Fruit fly (Drosophila melanogaster) whole organism, embryonic: ENCODE results near the gene CG42404.

ENCODE experiments used
- C15 ChIP-seq: fragments of 200-800 bp; sonication (Bioruptor generic); IDR thresholded peaks from 3 replicates; pipeline ENCODE4 v1.3.6; 2022; ENCODE audit warnings: missing biosample characterization, missing genetic modification characterization
- CG10654 ChIP-seq: fragments of 200-800 bp; sonication (Bioruptor generic); optimal IDR thresholded peaks from 2 replicates; lab custom pipeline; 2016; ENCODE audit warnings: missing biosample characterization, missing genetic modification characterization
- CG10959 ChIP-seq: fragments of 200-800 bp; sonication (Bioruptor generic); IDR thresholded peaks from 2 replicates; pipeline ENCODE4 v1.3.6; 2022; ENCODE audit warnings: missing biosample characterization, missing genetic modification characterization
- CG10979 ChIP-seq: fragments of 200-800 bp; sonication (Bioruptor generic); optimal IDR thresholded peaks from 2 replicates; lab custom pipeline; 2018; ENCODE audit warnings: missing biosample characterization, mild to moderate bottlenecking, missing genetic modification characterization, moderate library complexity
- CG11560 ChIP-seq: fragments of 200-800 bp; sonication (Bioruptor generic); IDR thresholded peaks from 3 replicates; pipeline ENCODE4 v1.3.6; 2022; ENCODE audit warnings: missing biosample characterization, missing genetic modification characterization
- CG15269 ChIP-seq: fragments of 200-800 bp; sonication (Bioruptor generic); optimal IDR thresholded peaks from 2 replicates; lab custom pipeline; 2018; ENCODE audit warnings: missing biosample characterization, mild to moderate bottlenecking, missing genetic modification characterization, moderate library complexity
- CG15696 ChIP-seq: fragments of 200-800 bp; sonication (Bioruptor generic); optimal IDR thresholded peaks from 2 replicates; lab custom pipeline; 2019; ENCODE audit warnings: missing biosample characterization, mild to moderate bottlenecking, missing genetic modification characterization, moderate library complexity
- CG16863 ChIP-seq: fragments of 200-800 bp; sonication (Bioruptor generic); optimal IDR thresholded peaks from 3 replicates; lab custom pipeline; 2016; ENCODE audit warnings: missing biosample characterization, missing genetic modification characterization
- CG17829 ChIP-seq: fragments of 200-800 bp; optimal IDR thresholded peaks from 2 replicates; lab custom pipeline; 2019; ENCODE audit warnings: missing biosample characterization, mild to moderate bottlenecking, missing genetic modification characterization, moderate library complexity
- CG2116 ChIP-seq: fragments of 200-800 bp; sonication (Bioruptor generic); optimal IDR thresholded peaks from 3 replicates; lab custom pipeline; 2018; ENCODE audit warnings: missing biosample characterization, mild to moderate bottlenecking, missing genetic modification characterization
- CG2199 ChIP-seq: fragments of 200-800 bp; sonication (Bioruptor generic); IDR thresholded peaks from 3 replicates; pipeline ENCODE4 v1.3.6; 2022; ENCODE audit warnings: missing biosample characterization, missing genetic modification characterization
- CG43689 ChIP-seq: fragments of 200-800 bp; sonication (Bioruptor generic); IDR thresholded peaks from 2 replicates; pipeline ENCODE4 v1.3.6; 2022; ENCODE audit warnings: missing biosample characterization, missing genetic modification characterization
- CG4854 ChIP-seq: fragments of 200-800 bp; sonication (Bioruptor generic); optimal IDR thresholded peaks from 2 replicates; lab custom pipeline; 2016; ENCODE audit warnings: missing biosample characterization, missing genetic modification characterization, inconsistent platforms
- CG6854 ChIP-seq: fragments of 200-800 bp; sonication (Bioruptor generic); optimal IDR thresholded peaks from 3 replicates; lab custom pipeline; 2017; ENCODE audit warnings: missing biosample characterization, mild to moderate bottlenecking, missing genetic modification characterization
- CG7372 ChIP-seq: fragments of 200-800 bp; sonication (Bioruptor generic); IDR thresholded peaks from 2 replicates; pipeline ENCODE4 v1.3.6; 2022; ENCODE audit warnings: missing biosample characterization, missing genetic modification characterization
- CG7745 ChIP-seq: fragments of 200-800 bp; sonication (Bioruptor generic); optimal IDR thresholded peaks from 2 replicates; lab custom pipeline; 2018; ENCODE audit warnings: missing biosample characterization, mild to moderate bottlenecking, missing genetic modification characterization, moderate library complexity
- CG7928 ChIP-seq: fragments of 200-800 bp; sonication (Bioruptor generic); optimal IDR thresholded peaks from 2 replicates; lab custom pipeline; 2017; ENCODE audit warnings: missing biosample characterization, mild to moderate bottlenecking, missing genetic modification characterization
- CG8944 ChIP-seq: fragments of 200-800 bp; sonication (Bioruptor generic); optimal IDR thresholded peaks from 3 replicates; lab custom pipeline; 2016; ENCODE audit warnings: missing biosample characterization, missing genetic modification characterization
- CG9727 ChIP-seq: fragments of 200-800 bp; sonication (Bioruptor generic); optimal IDR thresholded peaks from 3 replicates; lab custom pipeline; 2017; ENCODE audit warnings: missing biosample characterization, mild to moderate bottlenecking, missing genetic modification characterization
- Dek ChIP-seq: fragments of 200-800 bp; sonication (Bioruptor generic); optimal IDR thresholded peaks from 3 replicates; lab custom pipeline; 2019; ENCODE audit warnings: missing biosample characterization, mild to moderate bottlenecking, missing genetic modification characterization, moderate library complexity
- Drgx ChIP-seq: fragments of 200-800 bp; sonication (Bioruptor generic); IDR thresholded peaks from 2 replicates; pipeline ENCODE4 v1.3.6; 2022; ENCODE audit warnings: missing biosample characterization, missing genetic modification characterization
- E2f1 ChIP-seq: fragments of 200-800 bp; sonication (Bioruptor generic); IDR thresholded peaks from 2 replicates; pipeline ENCODE4 v1.3.6; 2022; ENCODE audit warnings: missing biosample characterization, missing genetic modification characterization
- HmgZ ChIP-seq: fragments of 200-800 bp; sonication (Bioruptor generic); optimal IDR thresholded peaks from 2 replicates; lab custom pipeline; 2018; ENCODE audit warnings: missing biosample characterization, mild to moderate bottlenecking, missing genetic modification characterization
- Jarid2 ChIP-seq: fragments of 200-800 bp; sonication (Bioruptor generic); optimal IDR thresholded peaks from 3 replicates; lab custom pipeline; 2017; ENCODE audit warnings: mild to moderate bottlenecking, missing biosample characterization, missing genetic modification reagents, missing genetic modification characterization
- MBD-R2 ChIP-seq: fragments of 200-800 bp; sonication (Bioruptor generic); IDR thresholded peaks from 2 replicates; pipeline ENCODE4 v1.3.6; 2022; ENCODE audit warnings: missing biosample characterization, missing genetic modification characterization
- NC2β ChIP-seq: fragments of 200-800 bp; sonication (Bioruptor generic); optimal IDR thresholded peaks from 2 replicates; lab custom pipeline; 2016; ENCODE audit warnings: missing biosample characterization, missing genetic modification characterization
- NK7.1 ChIP-seq: fragments of 200-800 bp; sonication (Bioruptor generic); optimal IDR thresholded peaks from 3 replicates; lab custom pipeline; 2016; ENCODE audit warnings: missing biosample characterization, missing genetic modification characterization
- TFAM ChIP-seq: fragments of 200-800 bp; sonication (Bioruptor generic); optimal IDR thresholded peaks from 2 replicates; lab custom pipeline; 2017; ENCODE audit warnings: missing biosample characterization, missing genetic modification characterization, inconsistent platforms
- ac ChIP-seq: fragments of 200-800 bp; sonication (Bioruptor generic); optimal IDR thresholded peaks from 3 replicates; lab custom pipeline; 2017; ENCODE audit warnings: missing biosample characterization, mild to moderate bottlenecking, missing genetic modification characterization
- aop ChIP-seq: fragments of 200-800 bp; sonication (Bioruptor generic); IDR thresholded peaks from 2 replicates; pipeline ENCODE4 v1.3.6; 2022; ENCODE audit warnings: missing biosample characterization, missing genetic modification characterization
- ara ChIP-seq: fragments of 200-800 bp; sonication (Bioruptor generic); IDR thresholded peaks from 2 replicates; pipeline ENCODE4 v1.3.6; 2022; ENCODE audit warnings: missing biosample characterization, missing genetic modification characterization
- ash1 ChIP-seq: fragments of 200-800 bp; sonication (Bioruptor generic); optimal IDR thresholded peaks from 2 replicates; lab custom pipeline; 2018; ENCODE audit warnings: missing biosample characterization, mild to moderate bottlenecking, missing genetic modification characterization
- cg ChIP-seq: fragments of 200-800 bp; sonication (Bioruptor generic); optimal IDR thresholded peaks from 3 replicates; lab custom pipeline; 2019; ENCODE audit warnings: missing biosample characterization, mild to moderate bottlenecking, missing genetic modification characterization, moderate library complexity
- croc ChIP-seq: fragments of 200-800 bp; sonication (Bioruptor generic); conservative IDR thresholded peaks from 3 replicates; pipeline ENCODE4 v1.3.6; 2022; ENCODE audit warnings: missing biosample characterization, missing genetic modification characterization
- dmrt11E ChIP-seq: fragments of 200-800 bp; sonication (Bioruptor generic); optimal IDR thresholded peaks from 3 replicates; lab custom pipeline; 2018; ENCODE audit warnings: missing biosample characterization, mild to moderate bottlenecking, missing genetic modification characterization, moderate library complexity
- dysf ChIP-seq: fragments of 200-800 bp; sonication (Bioruptor generic); IDR thresholded peaks from 3 replicates; pipeline ENCODE4 v1.3.6; 2022; ENCODE audit warnings: missing biosample characterization, missing genetic modification characterization
- fru ChIP-seq: fragments of >200 bp; optimal IDR thresholded peaks from 2 replicates; lab custom pipeline; 2017
- gcm ChIP-seq: fragments of 200-800 bp; sonication (Bioruptor generic); optimal IDR thresholded peaks from 2 replicates; lab custom pipeline; 2019; ENCODE audit warnings: missing biosample characterization, mild to moderate bottlenecking, missing genetic modification characterization, moderate library complexity
- grau ChIP-seq: fragments of 200-800 bp; optimal IDR thresholded peaks from 3 replicates; lab custom pipeline; 2019; ENCODE audit warnings: missing biosample characterization, mild to moderate bottlenecking, missing genetic modification characterization, moderate library complexity
- ham ChIP-seq: fragments of 200-800 bp; sonication (Bioruptor generic); IDR thresholded peaks from 2 replicates; pipeline ENCODE4 v1.3.6; 2022; ENCODE audit warnings: missing biosample characterization, missing genetic modification characterization
- lmd ChIP-seq: fragments of 200-800 bp; sonication (Bioruptor generic); IDR thresholded peaks from 2 replicates; pipeline ENCODE4 v1.3.6; 2022; ENCODE audit warnings: missing biosample characterization, missing genetic modification characterization
- lola ChIP-seq, 3 experiments: fragments of >200 bp in 2 of 3; fragments of 200-800 bp in 1 of 3; sonication (Bioruptor generic) in 1 of 3; optimal IDR thresholded peaks; 2 replicates each; lab custom pipeline; 2017 to 2019; ENCODE audit warnings: missing biosample characterization in 3 of 3, missing genetic modification characterization in 3 of 3, mild to moderate bottlenecking in 1 of 3, moderate library complexity in 1 of 3
- oc ChIP-seq: fragments of 200-800 bp; sonication (Bioruptor generic); optimal IDR thresholded peaks from 2 replicates; lab custom pipeline; 2018; ENCODE audit warnings: missing biosample characterization, mild to moderate bottlenecking, missing genetic modification characterization, moderate library complexity
- peb ChIP-seq: fragments of 200-800 bp; sonication (Bioruptor generic); IDR thresholded peaks from 2 replicates; pipeline ENCODE4 v1.3.6; 2022; ENCODE audit warnings: missing biosample characterization, missing genetic modification characterization
- ranshi ChIP-seq: fragments of 200-800 bp; sonication (Bioruptor generic); IDR thresholded peaks from 2 replicates; pipeline ENCODE4 v1.3.6; 2022; ENCODE audit warnings: missing biosample characterization, missing genetic modification characterization
- rib ChIP-seq: fragments of 200-800 bp; sonication (Bioruptor generic); IDR thresholded peaks from 2 replicates; pipeline ENCODE4 v1.3.6; 2022; ENCODE audit warnings: missing biosample characterization, missing genetic modification characterization
- tap ChIP-seq: fragments of 200-800 bp; optimal IDR thresholded peaks from 3 replicates; lab custom pipeline; 2019; ENCODE audit warnings: missing biosample characterization, mild to moderate bottlenecking, missing genetic modification characterization, moderate library complexity
- trh ChIP-seq: fragments of 200-800 bp; sonication (Bioruptor generic); optimal IDR thresholded peaks from 2 replicates; lab custom pipeline; 2016; ENCODE audit warnings: missing biosample characterization, missing genetic modification characterization
- ttk ChIP-seq: fragments of 200-800 bp; sonication (Bioruptor generic); IDR thresholded peaks from 2 replicates; pipeline ENCODE4 v2.1.2; 2022; ENCODE audit warnings: missing biosample characterization, missing genetic modification characterization
- unpg ChIP-seq: fragments of 200-800 bp; sonication (Bioruptor generic); optimal IDR thresholded peaks from 3 replicates; lab custom pipeline; 2018; ENCODE audit warnings: missing biosample characterization, mild to moderate bottlenecking, missing genetic modification characterization, moderate library complexity
- zfh2 ChIP-seq: fragments of 200-800 bp; sonication (Bioruptor generic); optimal IDR thresholded peaks from 2 replicates; lab custom pipeline; 2016; ENCODE audit warnings: missing biosample characterization, missing genetic modification characterization

CG42404 gene

DNA sequence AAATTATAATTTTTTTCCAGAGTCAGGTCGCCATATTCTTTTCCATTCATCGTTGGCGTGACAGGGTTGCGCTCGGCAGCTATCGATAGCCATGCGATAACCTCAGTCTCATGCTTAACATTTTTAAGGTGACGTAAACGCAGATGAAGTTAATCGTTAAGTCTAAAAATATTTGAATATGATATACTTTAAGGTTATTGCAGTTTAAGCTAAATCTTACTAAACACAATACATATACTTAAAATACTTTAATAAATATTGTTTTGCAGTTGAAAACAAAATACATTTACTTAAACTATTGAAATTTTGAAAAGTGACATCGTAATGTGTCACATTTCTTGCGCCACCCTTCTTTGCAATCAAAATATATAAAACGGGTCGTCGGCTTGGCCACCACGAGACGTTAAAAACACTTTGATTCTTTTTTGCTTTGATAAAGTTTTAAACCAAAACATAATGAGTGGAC, 25.3 kb downstream of the CG42404 start, which contains the start of the genes Cp190 and CG4338 (continued):
- TF ChIP-seq CG15696 (peak; percentile 99), rib (GFP tag; lab: Robert Waterston, UW) (peak; percentile 91), C15 (GFP tag; lab: Robert Waterston, UW) (peak; percentile 86), zfh2 (GFP tag; lab: Kevin White, UChicago) (peak; percentile 92), MBD-R2 (GFP tag; lab: Robert Waterston, UW) (peak; percentile 98), dmrt11E (tag; lab: Kevin White, UChicago) (peak; percentile 99), CG17829 (tag; lab: Kevin White, UChicago) (peak; percentile 99), CG10959 (GFP tag; lab: Robert Waterston, UW) (peak; percentile 95), CG2199 (peak; percentile 89; the same call in 2 of the 3 replicates), CG2116 (GFP tag; lab: Kevin White, UChicago) (peak; percentile 99), CG11560 (peak; percentile 90), E2f1 (peak; percentile 96), grau (tag; lab: Kevin White, UChicago) (peak; percentile 98), ranshi (GFP tag; lab: Robert Waterston, UW) (peak; percentile 96), ash1 (GFP tag; lab: Kevin White, UChicago) (peak; percentile 58), CG10979 (peak; percentile 98), CG10654 (GFP tag; lab: Kevin White, UChicago) (peak; percentile 97), CG16863 (GFP tag; lab: Kevin White, UChicago) (peak; percentile 90), tap (tag; lab: Kevin White, UChicago) (peak; percentile 98), ham (GFP tag; lab: Robert Waterston, UW) (peak; percentile 89), CG7745 (tag; lab: Kevin White, UChicago) (peak; percentile 80), CG6854 (GFP tag; lab: Kevin White, UChicago) (peak; percentile 95), Drgx (GFP tag; lab: Robert Waterston, UW) (peak; percentile 95), unpg (GFP tag; lab: Kevin White, UChicago) (peak; percentile 99), lmd (peak; percentile 98), ttk (peak; percentile 96), Jarid2 (GFP tag; lab: Kevin White, UChicago) (peak; percentile 84), ara (GFP tag; lab: Robert Waterston, UW) (peak; percentile 96), trh (peak; percentile 95), fru (lab: Kevin White, UChicago) (no peak), NK7.1 (GFP tag; lab: Kevin White, UChicago) (peak; percentile 86), CG7372 (GFP tag; lab: Robert Waterston, UW) (peak; percentile 98), peb (GFP tag; lab: Robert Waterston, UW) (peak; percentile 93), CG43689 (GFP tag; lab: Robert Waterston, UW) (peak; percentile 85; the same call in 1 of the 2 replicates), aop (GFP tag; lab: Robert Waterston, UW) (no peak), HmgZ (tag; lab: Kevin White, UChicago) (peak; percentile 99), lola (GFP tag; optimal IDR thresholded peaks at IDR 0.05; lab: Kevin White, UChicago) (peak in 1 of 3 experiments; percentile 99), TFAM (peak; percentile 86), CG15269 (tag; lab: Kevin White, UChicago) (peak; percentile 99), croc (GFP tag; lab: Robert Waterston, UW) (peak; percentile 97), oc (peak; percentile 98), Dek (tag; lab: Kevin White, UChicago) (peak; percentile 98), cg (GFP tag; lab: Kevin White, UChicago) (peak; percentile 10), gcm (GFP tag; lab: Kevin White, UChicago) (peak; percentile 99), ac (GFP tag; lab: Kevin White, UChicago) (peak; percentile 91), CG7928 (peak; percentile 80), CG8944 (GFP tag; lab: Kevin White, UChicago) (peak; percentile 84), CG9727 (GFP tag; lab: Kevin White, UChicago) (peak; percentile 99), dysf (GFP tag; lab: Robert Waterston, UW) (peak; percentile 98), NC2β (peak; percentile 88), CG4854 (GFP tag; lab: Kevin White, UChicago) (peak; percentile 91)
